Worm (Caenorhabditis elegans) whole organism, L1 larva: Measurements from ENCODE around the gene Y38A10A.11.

Experiments used
- C16A3.4 ChIP-seq: fragments of 150-350 bp; optimal IDR thresholded peaks from 2 replicates; lab custom pipeline; 2014; ENCODE audit warnings: missing biosample characterization, missing genetic modification characterization
- F16B12.6 ChIP-seq: fragments of 150-350 bp; optimal IDR thresholded peaks from 2 replicates; lab custom pipeline; 2014; ENCODE audit warnings: missing biosample characterization, missing genetic modification characterization
- aha-1 ChIP-seq: fragments of 150-350 bp; optimal IDR thresholded peaks from 2 replicates; lab custom pipeline; 2014; ENCODE audit warnings: missing biosample characterization, missing genetic modification characterization
- ama-1 ChIP-seq: fragments of 150-350 bp; optimal IDR thresholded peaks from 2 replicates; lab custom pipeline; 2014
- ceh-82 ChIP-seq, 3 experiments: fragments of 150-350 bp in 1 of 3; sonication (generic microtip) in 2 of 3; optimal IDR thresholded peaks; 2 replicates each; lab custom pipeline; 2014 to 2017; ENCODE audit warnings: missing biosample characterization in 3 of 3, missing genetic modification characterization in 3 of 3
- egl-13 ChIP-seq: sonication (generic microtip); optimal IDR thresholded peaks from 2 replicates; lab custom pipeline; 2016; ENCODE audit warnings: missing genotype, missing genetic modification reagents, missing genetic modification characterization, missing compliant biosample characterization
- jun-1 ChIP-seq: fragments of 150-350 bp; optimal IDR thresholded peaks from 2 replicates; lab custom pipeline; 2014; ENCODE audit warnings: missing biosample characterization, missing genetic modification reagents, missing genetic modification characterization
- mef-2 ChIP-seq: fragments of 150-350 bp; optimal IDR thresholded peaks from 2 replicates; lab custom pipeline; 2014; ENCODE audit warnings: missing biosample characterization, missing genetic modification characterization
- nhr-71 ChIP-seq: sonication (generic microtip); optimal IDR thresholded peaks from 2 replicates; lab custom pipeline; 2016; ENCODE audit warnings: mild to moderate bottlenecking, missing genetic modification characterization, moderate library complexity, missing compliant biosample characterization
- skn-1 ChIP-seq: fragments of 150-350 bp; optimal IDR thresholded peaks from 2 replicates; lab custom pipeline; 2014; ENCODE audit warnings: missing biosample characterization, missing genetic modification characterization
- sox-4 ChIP-seq: sonication (generic microtip); optimal IDR thresholded peaks from 2 replicates; lab custom pipeline; 2016; ENCODE audit warnings: missing genetic modification characterization, missing compliant biosample characterization
- sptf-1 ChIP-seq: fragments of 150-350 bp; optimal IDR thresholded peaks from 2 replicates; lab custom pipeline; 2014; ENCODE audit warnings: missing biosample characterization, missing genetic modification characterization
- zag-1 ChIP-seq: fragments of 150-350 bp; optimal IDR thresholded peaks from 2 replicates; lab custom pipeline; 2014; ENCODE audit warnings: missing biosample characterization, missing genetic modification characterization

DNA sequence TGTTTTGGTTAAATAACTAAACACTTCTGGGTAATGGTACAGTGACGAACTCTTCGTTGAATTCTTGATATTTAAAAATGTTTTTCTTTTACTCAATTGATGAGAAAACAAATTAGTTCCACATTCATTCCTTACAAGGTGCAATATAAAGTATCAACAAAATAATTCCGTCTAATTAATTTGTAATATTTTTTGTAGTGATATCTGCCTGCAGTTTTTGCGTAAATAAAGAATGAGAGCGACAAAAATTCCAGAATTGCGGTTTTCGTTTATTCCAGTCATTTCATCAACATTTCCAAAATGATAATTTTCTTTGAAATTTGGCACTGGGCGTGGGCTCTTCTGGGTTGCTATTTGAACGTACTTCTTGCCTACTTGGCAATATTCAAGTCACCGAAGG lies 48.0 kb downstream of the Y38A10A.11 start, which contains the start of gene srd-20:
- TF ChIP-seq skn-1 (tag; lab: Kevin White, UChicago) (no peak), aha-1 (tag; lab: Kevin White, UChicago) (no peak), zag-1 (tag; lab: Kevin White, UChicago) (no peak), mef-2 (tag; lab: Kevin White, UChicago) (no peak), ceh-82 (tag; optimal IDR thresholded peaks at IDR 0.05; lab: Kevin White, UChicago) (no peak), sox-4 (tag; lab: Kevin White, UChicago) (no peak), egl-13 (tag; lab: Kevin White, UChicago) (no peak), jun-1 (tag; lab: Kevin White, UChicago) (no peak), nhr-71 (tag; lab: Kevin White, UChicago) (no peak), sptf-1 (tag; lab: Kevin White, UChicago) (no peak), ama-1 (lab: Kevin White, UChicago) (no peak), F16B12.6 (tag; lab: Kevin White, UChicago) (no peak), C16A3.4 (tag; lab: Kevin White, UChicago) (no peak)
